Fruit fly (Drosophila melanogaster): Measurements from ENCODE around the gene CG5139.

dm6 chr2L:1156592-1157249 is 42.3 kb downstream of the CG5139 start:
- TF ChIP-seq HLH106 (tag; optimal IDR thresholded peaks at IDR 0.05), result no peak
- TF ChIP-seq sv (GFP tag; optimal IDR thresholded peaks at IDR 0.05), result no peak
- no peak for TF ChIP-seq br (GFP tag; optimal IDR thresholded peaks at IDR 0.05)
- TF ChIP-seq Myc (optimal IDR thresholded peaks at IDR 0.05), result no peak
- TF ChIP-seq woc (GFP tag; optimal IDR thresholded peaks at IDR 0.05), result no peak
- TF ChIP-seq psq (GFP tag; optimal IDR thresholded peaks at IDR 0.05), result no peak
- no peak for TF ChIP-seq OdsH (GFP tag; optimal IDR thresholded peaks at IDR 0.05)
- no peak for TF ChIP-seq lola (GFP tag; optimal IDR thresholded peaks at IDR 0.05)
- no peak for TF ChIP-seq usp (GFP tag; optimal IDR thresholded peaks at IDR 0.05)
- no peak for TF ChIP-seq pan (optimal IDR thresholded peaks at IDR 0.05)

Measured in whole organism, wandering third instar larva.